Worm (Caenorhabditis elegans): ENCODE measurements around the gene Y57G11C.30.
"Not testable (repeated sequence)": the region's sequence is repeated elsewhere in the genome, so short reads cannot be mapped to it uniquely, and the experiment has no call there.

The Y57G11C.30 gene

DNA sequence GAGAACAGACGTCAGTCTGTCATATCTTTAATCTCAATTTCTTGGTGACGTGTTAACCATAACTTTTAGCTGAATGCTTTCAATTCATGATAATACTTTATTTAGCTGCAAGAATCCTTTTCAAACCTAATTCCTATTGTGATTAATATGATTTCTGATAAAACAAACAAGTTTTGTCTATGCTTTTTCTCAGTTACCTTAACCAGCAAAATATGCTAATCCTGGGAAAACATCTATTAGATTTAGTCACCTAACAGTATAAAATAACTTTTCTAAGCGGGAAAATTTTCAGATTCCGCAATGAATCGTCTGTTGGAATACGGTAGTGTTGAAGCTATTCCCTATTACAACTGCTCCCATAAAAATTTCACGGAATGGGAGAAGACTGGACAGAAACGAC, at the start of gene Y57G11C.30:
TSS of gene Y57G11C.30 (plus strand) at position 301 of the 400 bp plus-strand sequence.
- TF ChIP-seq sma-9 (GFP tag; optimal IDR thresholded peaks at IDR 0.05); sma-9 (tag; optimal IDR thresholded peaks at IDR 0.05); nhr-12 (tag; optimal IDR thresholded peaks at IDR 0.05); ztf-11 (tag; optimal IDR thresholded peaks at IDR 0.05): not testable (repeated sequence)

DNA sequence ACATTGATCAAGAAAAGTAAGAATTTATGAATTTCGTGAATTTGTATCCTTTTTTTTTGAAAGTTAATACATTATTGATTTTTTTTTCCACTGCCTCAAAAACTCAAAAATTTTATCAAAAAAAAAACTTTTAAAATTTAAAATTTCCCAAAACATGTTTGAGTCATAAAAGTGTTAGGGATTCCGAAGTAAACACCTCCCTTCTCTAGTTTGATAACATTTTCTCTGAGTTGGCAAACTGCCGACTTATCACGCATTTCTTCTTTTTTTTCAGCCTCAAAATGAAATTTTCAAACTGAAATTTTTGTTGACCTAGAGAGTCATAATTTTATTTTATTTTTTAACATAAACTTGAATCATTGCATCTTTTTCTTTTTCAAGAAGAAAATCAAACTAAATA, 47.8 kb upstream of the Y57G11C.30 start:
- no peak for TF ChIP-seq nhr-129 (tag; optimal IDR thresholded peaks at IDR 0.05)
- no peak for TF ChIP-seq crh-2 (tag; optimal IDR thresholded peaks at IDR 0.05)
- no peak for TF ChIP-seq fos-1 (tag; optimal IDR thresholded peaks at IDR 0.05)
- TF ChIP-seq egl-27 (tag; optimal IDR thresholded peaks at IDR 0.05): no peak
- no peak for TF ChIP-seq nhr-23 (tag; optimal IDR thresholded peaks at IDR 0.05)
- no peak for TF ChIP-seq nhr-21 (tag; optimal IDR thresholded peaks at IDR 0.05)
- no peak for TF ChIP-seq ceh-16 (tag; optimal IDR thresholded peaks at IDR 0.05)
- TF ChIP-seq nhr-11 (tag; optimal IDR thresholded peaks at IDR 0.05): no peak
- TF ChIP-seq R02D3.7 (tag; optimal IDR thresholded peaks at IDR 0.05): no peak
- no peak for TF ChIP-seq dmd-4 (tag; optimal IDR thresholded peaks at IDR 0.05)
- no peak for TF ChIP-seq sma-9 (GFP tag; optimal IDR thresholded peaks at IDR 0.05)
- no peak for TF ChIP-seq sma-9 (tag; optimal IDR thresholded peaks at IDR 0.05)
- TF ChIP-seq ama-1 (optimal IDR thresholded peaks at IDR 0.05): no peak

DNA sequence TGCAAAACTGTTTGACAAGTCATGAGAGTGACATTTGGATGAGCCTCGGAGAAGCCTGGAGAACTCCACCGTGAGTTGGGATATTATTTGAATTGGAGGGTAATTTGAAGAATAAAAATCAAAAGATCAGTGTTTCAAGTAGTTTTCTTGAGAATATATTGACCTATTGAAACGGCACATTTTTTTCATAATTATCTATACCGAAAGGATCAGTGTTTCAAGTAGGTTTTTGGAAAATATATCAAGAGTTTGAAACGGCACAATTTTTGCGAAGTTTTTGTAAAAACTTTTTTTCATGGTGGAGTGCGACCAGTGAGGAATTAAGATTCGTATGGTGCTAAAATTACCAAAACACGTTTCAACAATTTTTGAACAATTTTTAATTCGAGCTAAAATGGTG, 46.7 kb upstream of the Y57G11C.30 start:
- TF ChIP-seq nhr-237 (tag; optimal IDR thresholded peaks at IDR 0.05) (no peak), sma-3 (GFP tag; optimal IDR thresholded peaks at IDR 0.05) (no peak), snpc-4 (tag; optimal IDR thresholded peaks at IDR 0.05) (no peak), mab-5 (tag; optimal IDR thresholded peaks at IDR 0.05) (no peak), nhr-10 (tag; optimal IDR thresholded peaks at IDR 0.05) (no peak), C34F6.9 (tag; optimal IDR thresholded peaks at IDR 0.05) (no peak), ceh-16 (tag; optimal IDR thresholded peaks at IDR 0.05) (no peak), nhr-77 (tag; optimal IDR thresholded peaks at IDR 0.05) (no peak), sma-9 (GFP tag; optimal IDR thresholded peaks at IDR 0.05) (no peak), sma-9 (tag; optimal IDR thresholded peaks at IDR 0.05) (no peak), elt-3 (tag; optimal IDR thresholded peaks at IDR 0.05) (no peak), lin-13 (GFP tag; optimal IDR thresholded peaks at IDR 0.05) (no peak), nhr-21 (tag; optimal IDR thresholded peaks at IDR 0.05) (no peak), lin-39 (tag; optimal IDR thresholded peaks at IDR 0.05) (no peak), skn-1 (tag; optimal IDR thresholded peaks at IDR 0.05) (no peak)

DNA sequence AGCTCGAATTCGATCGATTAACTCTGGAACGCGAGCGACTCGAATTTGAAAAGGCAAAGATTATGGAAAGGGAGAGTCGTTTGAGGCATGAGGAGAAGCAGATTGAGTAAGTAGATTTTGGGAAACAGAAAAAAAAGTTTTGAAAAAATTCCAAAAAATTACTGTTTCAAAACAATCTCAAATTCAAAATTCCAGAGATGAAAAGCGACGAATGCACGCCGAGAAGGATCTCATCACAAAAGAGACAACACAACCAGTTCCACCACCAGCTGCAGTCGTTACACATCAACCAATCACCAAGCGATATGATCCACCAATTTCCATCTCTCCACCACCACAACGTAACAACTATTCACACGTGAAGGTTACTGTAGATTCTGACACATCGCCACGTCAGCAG, 44.4 kb upstream of the Y57G11C.30 start:
- TF ChIP-seq nhr-12 (tag; optimal IDR thresholded peaks at IDR 0.05): no peak
- TF ChIP-seq ceh-82 (tag; optimal IDR thresholded peaks at IDR 0.05): no peak
- TF ChIP-seq elt-1 (tag; optimal IDR thresholded peaks at IDR 0.05): no peak

DNA sequence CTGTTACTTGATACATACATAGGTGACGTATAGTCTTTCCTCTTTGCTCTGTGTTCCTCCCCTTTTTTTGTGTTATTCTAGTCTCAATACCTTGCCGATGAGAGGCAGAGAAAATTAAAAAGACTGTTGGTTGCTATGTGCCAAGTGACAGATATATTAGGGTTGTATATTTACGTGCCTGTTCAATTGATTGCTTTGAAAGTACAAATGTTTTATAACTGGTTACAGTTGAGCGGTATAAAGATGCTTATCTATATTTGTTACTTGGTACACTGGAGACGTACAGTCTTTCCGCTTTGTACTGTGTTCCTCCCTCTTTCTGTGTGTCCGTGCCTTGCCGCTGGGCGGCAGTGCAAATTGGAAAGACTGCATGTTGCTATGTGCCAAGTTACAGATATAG, 35.5 kb upstream of the Y57G11C.30 start:
- TF ChIP-seq elt-3 (tag; optimal IDR thresholded peaks at IDR 0.05): no peak
- peak; percentile 17 for TF ChIP-seq ceh-16 (tag; optimal IDR thresholded peaks at IDR 0.05)

DNA sequence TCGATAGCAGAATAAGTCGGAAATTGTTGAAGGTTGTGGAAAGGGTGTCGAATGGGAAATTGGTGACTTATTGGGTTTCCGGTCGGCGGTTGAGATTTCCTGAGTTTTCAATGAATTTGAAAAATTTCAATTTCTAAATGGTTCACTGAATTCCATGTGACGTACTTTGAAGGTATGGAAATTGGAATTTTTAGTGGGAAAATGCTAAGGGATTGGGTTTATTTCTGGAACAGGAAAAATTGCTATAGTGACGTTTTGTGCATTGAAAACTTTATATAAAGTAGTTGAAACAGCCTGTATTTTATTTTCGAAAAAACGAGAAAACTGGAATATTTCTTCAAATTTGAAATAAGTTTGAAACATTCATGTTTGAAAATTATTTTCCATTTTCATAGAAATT, 29.1 kb upstream of the Y57G11C.30 start, which contains the start of gene pnc-2:
TSS of gene pnc-2 (minus strand) at position 101 of the 400 bp plus-strand sequence.
- TF ChIP-seq C34F6.9 (tag; optimal IDR thresholded peaks at IDR 0.05): no peak
- TF ChIP-seq nhr-12 (tag; optimal IDR thresholded peaks at IDR 0.05): no peak
- TF ChIP-seq ztf-1 (GFP tag; conservative IDR thresholded peaks at IDR 0.05): no peak
- no peak for TF ChIP-seq nhr-11 (tag; optimal IDR thresholded peaks at IDR 0.05)
- TF ChIP-seq elt-3 (tag; optimal IDR thresholded peaks at IDR 0.05): no peak
- TF ChIP-seq ZK546.5 (tag; optimal IDR thresholded peaks at IDR 0.05): no peak
- TF ChIP-seq peb-1 (tag; optimal IDR thresholded peaks at IDR 0.05): no peak
- no peak for TF ChIP-seq sma-9 (GFP tag; optimal IDR thresholded peaks at IDR 0.05)
- no peak for TF ChIP-seq sma-9 (tag; optimal IDR thresholded peaks at IDR 0.05)
- TF ChIP-seq nhr-77 (tag; optimal IDR thresholded peaks at IDR 0.05): no peak
- no peak for TF ChIP-seq nhr-6 (tag; optimal IDR thresholded peaks at IDR 0.05)
- TF ChIP-seq aly-2 (tag; optimal IDR thresholded peaks at IDR 0.05): no peak
- TF ChIP-seq nhr-129 (tag; optimal IDR thresholded peaks at IDR 0.05): no peak
- no peak for TF ChIP-seq R02D3.7 (tag; optimal IDR thresholded peaks at IDR 0.05)
- no peak for TF ChIP-seq nhr-25 (tag; optimal IDR thresholded peaks at IDR 0.05)
- no peak for TF ChIP-seq mab-5 (tag; optimal IDR thresholded peaks at IDR 0.05)
- no peak for TF ChIP-seq lin-13 (GFP tag; optimal IDR thresholded peaks at IDR 0.05)
- no peak for TF ChIP-seq skn-1 (tag; optimal IDR thresholded peaks at IDR 0.05)
- no peak for TF ChIP-seq lsy-2 (tag; optimal IDR thresholded peaks at IDR 0.05)
- TF ChIP-seq nhr-23 (tag; optimal IDR thresholded peaks at IDR 0.05): no peak

All from whole organism, L2 larva.